Worm (Caenorhabditis elegans): ENCODE measurements around the gene nspa-8.

Gene nspa-8

DNA sequence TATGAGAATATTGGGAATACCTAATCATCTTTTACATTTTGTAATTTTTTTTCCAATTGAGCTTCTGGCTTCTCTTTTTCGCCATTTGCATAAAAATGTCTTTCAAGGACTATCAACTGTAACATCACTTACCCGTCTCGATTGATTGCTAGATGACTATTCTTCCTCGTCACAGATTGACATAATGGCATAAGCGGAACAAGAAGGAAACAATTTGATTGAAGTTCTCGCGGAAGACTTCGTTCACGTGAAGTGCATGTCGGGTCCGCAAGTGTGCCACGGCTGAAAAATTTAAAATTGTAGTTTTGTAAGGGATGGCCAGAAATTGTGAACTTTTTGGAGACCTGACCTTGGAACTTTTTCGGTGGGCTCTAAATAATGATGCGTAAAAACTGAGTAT is 26.9 kb upstream of the nspa-8 start:
- TF ChIP-seq dmd-6 (GFP tag; IDR thresholded peaks at IDR 0.05) (peak; percentile 86), mxl-2 (GFP tag; conservative IDR thresholded peaks at IDR 0.05) (peak; percentile 83), lin-29 (GFP tag; IDR thresholded peaks at IDR 0.05) (no peak)

- TF ChIP-seq hlh-11 (tag; optimal IDR thresholded peaks at IDR 0.05) = no peak
- peak in 1 of 2 experiments; percentile 85 for TF ChIP-seq unc-62 (GFP tag; optimal IDR thresholded peaks at IDR 0.05 in 1 of 2)
- no peak for TF ChIP-seq unc-62 (tag; optimal IDR thresholded peaks at IDR 0.05)
- no peak for TF ChIP-seq unc-130 (GFP tag; optimal IDR thresholded peaks at IDR 0.05)
- TF ChIP-seq ama-1 (optimal IDR thresholded peaks at IDR 0.05) = no peak
- TF ChIP-seq R02D3.7 (tag; optimal IDR thresholded peaks at IDR 0.05) = no peak
- TF ChIP-seq F10B5.3 (tag; optimal IDR thresholded peaks at IDR 0.05) = no peak
- no peak for TF ChIP-seq lin-1 (GFP tag; IDR thresholded peaks at IDR 0.05)
- TF ChIP-seq aha-1 (tag) = peak; percentile 90
- TF ChIP-seq daf-8 (GFP tag; IDR thresholded peaks at IDR 0.05) = no peak
- TF ChIP-seq mxl-2 (GFP tag; conservative IDR thresholded peaks at IDR 0.05) = no peak
- no peak for TF ChIP-seq gei-8 (GFP tag; optimal IDR thresholded peaks at IDR 0.05)
- TF ChIP-seq Y5F2A.4 (GFP tag; optimal IDR thresholded peaks at IDR 0.05) = no peak
- TF ChIP-seq duxl-1 (tag; optimal IDR thresholded peaks at IDR 0.05; ENCODE audit: poor library complexity) = no peak
- no peak for TF ChIP-seq sdz-12 (GFP tag; optimal IDR thresholded peaks at IDR 0.05)
- TF ChIP-seq php-3 (GFP tag; IDR thresholded peaks at IDR 0.05) = no peak
- no peak for TF ChIP-seq madf-9 (GFP tag; conservative IDR thresholded peaks at IDR 0.05)
Measured at ce11 chrV:14852620-14853019, 25.8 kb upstream of the nspa-8 start.

DNA sequence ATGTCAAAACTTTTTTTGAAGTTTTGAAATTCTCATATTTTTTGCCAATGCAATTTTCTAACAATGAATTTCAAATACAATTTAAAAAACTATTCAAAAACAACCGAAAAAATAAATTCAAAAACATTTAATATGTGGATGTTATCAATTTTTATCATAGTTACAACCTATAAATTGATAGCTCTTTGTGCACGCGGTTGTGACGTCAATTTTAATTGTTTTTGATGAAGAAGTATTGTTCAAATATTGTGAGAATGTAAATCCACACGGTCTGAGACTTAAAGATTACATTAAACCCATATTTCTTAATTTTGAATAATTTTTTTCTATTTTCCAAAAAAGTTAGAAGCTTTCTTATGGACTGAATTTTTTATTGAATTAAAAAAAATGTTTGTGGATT is 25.1 kb upstream of the nspa-8 start:
- TF ChIP-seq pha-4 (GFP tag; IDR thresholded peaks at IDR 0.05) = no peak
- no peak for TF ChIP-seq pha-4 (tag; optimal IDR thresholded peaks at IDR 0.05)
- TF ChIP-seq php-3 (GFP tag; IDR thresholded peaks at IDR 0.05) = peak; percentile 53; the same call in 1 of the 2 replicates
- TF ChIP-seq tag-97 (GFP tag; IDR thresholded peaks at IDR 0.05) = no peak
- no peak for TF ChIP-seq duxl-1 (tag; optimal IDR thresholded peaks at IDR 0.05; ENCODE audit: poor library complexity)
- TF ChIP-seq daf-16 (GFP tag; optimal IDR thresholded peaks at IDR 0.05) = no peak
- peak; percentile 54 for TF ChIP-seq daf-16 (tag; optimal IDR thresholded peaks at IDR 0.05)
- TF ChIP-seq dve-1 (tag; optimal IDR thresholded peaks at IDR 0.05; ENCODE audit: insufficient read depth) = peak; percentile 70
- TF ChIP-seq vab-7 (GFP tag; IDR thresholded peaks at IDR 0.05) = no peak
- no peak for TF ChIP-seq nhr-11 (tag; optimal IDR thresholded peaks at IDR 0.05)
- TF ChIP-seq cey-2 (tag; optimal IDR thresholded peaks at IDR 0.05; ENCODE audit: borderline replicate concordance, insufficient read depth) = no peak
- TF ChIP-seq skn-1 (tag; optimal IDR thresholded peaks at IDR 0.05) = no peak

- TF ChIP-seq mdt-29 (GFP tag; IDR thresholded peaks at IDR 0.05) (0 out of 2 replicates have a peak, but pooled peaks have one; percentile 11), skn-1 (tag; optimal IDR thresholded peaks at IDR 0.05) (no peak), dmd-6 (GFP tag; IDR thresholded peaks at IDR 0.05) (peak; percentile 15; the same call in 1 of the 2 replicates), lin-29 (GFP tag; IDR thresholded peaks at IDR 0.05) (no peak), daf-19 (GFP tag; conservative IDR thresholded peaks at IDR 0.05) (0 out of 2 replicates have a peak, but pooled peaks have one; percentile 28), mep-1 (tag; optimal IDR thresholded peaks at IDR 0.05) (peak; percentile 17), mxl-3 (GFP tag; optimal IDR thresholded peaks at IDR 0.05) (no peak), hlh-30 (tag; optimal IDR thresholded peaks at IDR 0.05; ENCODE audit: insufficient read depth) (peak; percentile 21), madf-5 (GFP tag; IDR thresholded peaks at IDR 0.05) (no peak), hlh-11 (tag; optimal IDR thresholded peaks at IDR 0.05) (no peak), tag-97 (GFP tag; IDR thresholded peaks at IDR 0.05) (no peak), aha-1 (tag) (peak; percentile 49), egl-43 (GFP tag; IDR thresholded peaks at IDR 0.05) (0 out of 2 replicates have a peak, but pooled peaks have one; percentile 21), mxl-2 (GFP tag; conservative IDR thresholded peaks at IDR 0.05) (no peak), dmd-9 (GFP tag; IDR thresholded peaks at IDR 0.05) (no peak), daf-12 (tag; optimal IDR thresholded peaks at IDR 0.05) (no peak), hmg-1.1 (GFP tag; IDR thresholded peaks at IDR 0.05) (peak; percentile 63), nhr-111 (GFP tag; optimal IDR thresholded peaks at IDR 0.05) (no peak), ceh-82 (tag; optimal IDR thresholded peaks at IDR 0.05) (no peak), nhr-42 (GFP tag; IDR thresholded peaks at IDR 0.05) (no peak), Y75B8A.6 (GFP tag; IDR thresholded peaks at IDR 0.05) (no peak), ctbp-1 (GFP tag; IDR thresholded peaks at IDR 0.05) (0 out of 2 replicates have a peak, but pooled peaks have one; percentile 10), zag-1 (tag; optimal IDR thresholded peaks at IDR 0.05) (no peak), duxl-1 (tag; optimal IDR thresholded peaks at IDR 0.05; ENCODE audit: poor library complexity) (no peak), lsy-2 (tag; optimal IDR thresholded peaks at IDR 0.05) (peak in 1 of 2 experiments; percentile 8)
Measured at ce11 chrV:14851206-14851605, 24.4 kb upstream of the nspa-8 start.
